Worm (Caenorhabditis elegans) whole organism, L2 larva: Measurements from ENCODE around the gene grl-29.
"Not testable (repeated sequence)": the region's sequence is repeated elsewhere in the genome, so short reads cannot be mapped to it uniquely, and the experiment has no call there.

Experiments used
- R02D3.7 ChIP-seq: fragments of 150-350 bp; optimal IDR thresholded peaks from 2 replicates; lab custom pipeline; 2014; ENCODE audit warnings: missing biosample characterization, missing genetic modification characterization
- alr-1 ChIP-seq: fragments of 150-350 bp; optimal IDR thresholded peaks from 2 replicates; lab custom pipeline; 2014; ENCODE audit warnings: missing biosample characterization, missing genetic modification characterization
- mdl-1 ChIP-seq, 2 experiments: fragments of 150-350 bp in 1 of 2; sonication (generic microtip) in 1 of 2; optimal IDR thresholded peaks; 2 replicates each; lab custom pipeline; 2017; ENCODE audit warnings: missing biosample characterization in 2 of 2, missing genetic modification characterization in 2 of 2
- zag-1 ChIP-seq: fragments of 150-350 bp; optimal IDR thresholded peaks from 2 replicates; lab custom pipeline; 2014; ENCODE audit warnings: missing biosample characterization, missing genetic modification characterization

DNA sequence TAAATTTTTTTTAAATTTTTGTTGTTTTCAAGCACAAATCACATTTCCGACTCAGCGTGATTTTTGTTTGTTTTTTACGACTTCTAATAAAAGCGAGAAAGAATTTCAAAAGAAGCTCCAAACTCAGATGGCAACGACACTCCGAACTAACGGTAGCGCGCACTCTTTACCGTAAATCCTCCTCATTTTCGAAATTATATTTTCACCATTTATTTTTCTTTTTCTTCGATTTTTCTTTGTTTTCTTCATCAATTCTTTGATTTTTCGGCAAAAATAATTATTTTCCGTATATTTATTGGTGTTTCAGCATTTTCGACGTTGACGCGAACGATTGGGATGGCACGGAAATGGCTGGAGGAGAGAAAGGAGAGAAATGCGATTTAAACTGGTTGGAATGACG, 3.7 kb upstream of the grl-29 start, which contains the start of gene T24A6.1:
- not testable (repeated sequence) for TF ChIP-seq alr-1 (tag; lab: Kevin White, UChicago); zag-1 (tag; lab: Kevin White, UChicago); R02D3.7 (tag; lab: Kevin White, UChicago); mdl-1 (tag; optimal IDR thresholded peaks at IDR 0.05; lab: Kevin White, UChicago)
